Worm (Caenorhabditis elegans): ENCODE data around the gene semo-1.

semo-1 gene

DNA sequence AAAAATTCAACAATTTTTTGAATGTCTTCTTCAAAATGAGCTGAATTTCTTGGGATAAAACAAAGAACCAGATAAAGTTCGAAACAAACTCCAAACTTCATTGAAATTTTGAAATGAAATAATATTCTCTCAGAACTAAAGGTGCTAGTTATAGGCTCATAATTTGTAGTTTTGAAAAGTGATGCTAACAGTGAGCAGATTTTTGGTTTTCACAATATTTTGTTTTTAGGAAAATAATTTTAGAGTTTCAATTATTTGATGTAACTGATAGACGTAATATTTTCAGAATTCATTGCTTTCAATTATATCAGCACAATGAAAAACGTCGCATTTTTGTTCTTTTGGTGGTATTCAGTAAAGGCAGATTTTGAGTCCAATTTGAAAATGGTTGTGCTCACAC lies 31.1 kb upstream of the semo-1 start, which contains the start of the genes irld-56 and irld-55:
Gene irld-56, minus strand, starts transcription at position 101 of the 400 bp plus-strand sequence.
Gene irld-55, plus strand, starts transcription at position 316 of the 400 bp plus-strand sequence.
- TF ChIP-seq hmg-11 (tag; optimal IDR thresholded peaks at IDR 0.05) (no peak), R02D3.7 (tag; optimal IDR thresholded peaks at IDR 0.05) (no peak), lin-15B (tag; optimal IDR thresholded peaks at IDR 0.05) (no peak), nhr-11 (tag; optimal IDR thresholded peaks at IDR 0.05) (no peak), nhr-77 (tag; optimal IDR thresholded peaks at IDR 0.05) (no peak), nhr-25 (tag; optimal IDR thresholded peaks at IDR 0.05) (no peak), nhr-76 (tag; optimal IDR thresholded peaks at IDR 0.05) (no peak)

DNA sequence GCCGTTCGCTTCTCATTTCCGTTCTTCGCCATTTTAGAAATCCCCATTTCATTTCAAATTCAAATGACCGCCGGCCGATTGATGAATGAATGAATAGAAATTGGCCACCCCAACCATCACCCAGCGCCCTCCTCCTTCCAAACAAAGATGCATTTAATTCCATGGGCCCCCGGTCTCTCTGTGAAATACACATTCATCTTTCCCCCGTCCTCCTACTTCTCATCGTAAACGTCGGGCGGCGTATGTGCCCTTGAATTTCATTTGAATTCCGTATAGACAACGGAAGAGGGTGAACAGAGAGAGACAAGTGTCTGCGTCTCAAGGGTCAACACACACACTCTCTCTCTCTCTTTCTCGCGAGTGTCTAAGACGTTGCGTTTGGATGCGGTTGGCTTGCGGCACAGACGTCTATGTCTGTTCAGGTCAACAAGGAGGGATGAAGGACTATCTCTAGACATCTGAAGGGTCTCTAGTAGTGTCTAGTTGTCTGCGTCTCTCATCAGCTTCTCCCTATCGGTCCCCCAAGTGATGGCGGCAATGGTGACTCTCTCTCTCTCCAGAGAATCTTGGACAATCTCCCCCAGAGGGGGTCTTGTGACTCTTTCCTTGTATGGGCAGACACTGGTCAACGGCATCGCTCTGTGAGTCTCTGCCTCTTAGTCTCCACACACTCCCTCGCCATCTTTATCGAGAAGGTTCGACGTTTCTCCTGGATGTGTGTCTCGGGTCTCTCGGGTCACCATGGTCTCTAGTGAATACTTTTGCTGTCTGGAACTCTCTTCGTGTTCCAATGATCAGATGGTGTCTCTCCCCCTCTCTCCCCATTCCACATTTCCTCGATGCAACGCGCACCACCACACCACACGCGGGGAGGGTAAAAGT lies 18.1 kb upstream of the semo-1 start:
- TF ChIP-seq snpc-4 (tag; optimal IDR thresholded peaks at IDR 0.05) (peak; percentile 48), nhr-76 (tag; optimal IDR thresholded peaks at IDR 0.05) (no peak), ZK546.5 (tag; optimal IDR thresholded peaks at IDR 0.05) (peak; percentile 22), nhr-43 (tag; optimal IDR thresholded peaks at IDR 0.05; ENCODE audit: poor library complexity, severe bottlenecking) (peak; percentile 88), elt-2 (tag; optimal IDR thresholded peaks at IDR 0.05) (no peak), nhr-25 (tag; optimal IDR thresholded peaks at IDR 0.05) (peak; percentile 62), egl-27 (tag; optimal IDR thresholded peaks at IDR 0.05) (no peak), nfya-1 (tag; optimal IDR thresholded peaks at IDR 0.05; ENCODE audit: insufficient read depth) (peak; percentile 74), elt-1 (tag; optimal IDR thresholded peaks at IDR 0.05) (peak; percentile 67), nhr-11 (tag; optimal IDR thresholded peaks at IDR 0.05) (peak; percentile 60), lsy-12 (tag; optimal IDR thresholded peaks at IDR 0.05) (peak; percentile 58), nhr-77 (tag; optimal IDR thresholded peaks at IDR 0.05) (no peak), aly-2 (tag; optimal IDR thresholded peaks at IDR 0.05) (no peak), jun-1 (tag; optimal IDR thresholded peaks at IDR 0.05) (peak; percentile 87), fos-1 (tag; optimal IDR thresholded peaks at IDR 0.05) (peak; percentile 29), R02D3.7 (tag; optimal IDR thresholded peaks at IDR 0.05) (peak; percentile 49), ceh-82 (tag; optimal IDR thresholded peaks at IDR 0.05) (peak; percentile 11), skn-1 (tag; optimal IDR thresholded peaks at IDR 0.05) (peak; percentile 74), mdl-1 (tag; optimal IDR thresholded peaks at IDR 0.05) (peak; percentile 62), nhr-23 (tag; optimal IDR thresholded peaks at IDR 0.05) (peak; percentile 71), eor-1 (tag; optimal IDR thresholded peaks at IDR 0.05) (peak in 1 of 2 experiments; percentile 70), elt-3 (tag; optimal IDR thresholded peaks at IDR 0.05) (no peak), daf-12 (tag; optimal IDR thresholded peaks at IDR 0.05) (peak; percentile 63), mml-1 (tag; optimal IDR thresholded peaks at IDR 0.05) (no peak), nhr-28 (tag; optimal IDR thresholded peaks at IDR 0.05) (peak; percentile 64), nhr-12 (tag; optimal IDR thresholded peaks at IDR 0.05) (no peak), tbx-2 (tag; optimal IDR thresholded peaks at IDR 0.05) (peak; percentile 86), lin-15B (tag; optimal IDR thresholded peaks at IDR 0.05) (peak; percentile 88), egl-5 (tag; optimal IDR thresholded peaks at IDR 0.05) (peak; percentile 17), sea-2 (GFP tag; optimal IDR thresholded peaks at IDR 0.05) (no peak), nhr-237 (tag; optimal IDR thresholded peaks at IDR 0.05) (no peak), pha-4 (tag; optimal IDR thresholded peaks at IDR 0.05) (no peak), unc-62 (GFP tag; optimal IDR thresholded peaks at IDR 0.05) (peak; percentile 63), ama-1 (optimal IDR thresholded peaks at IDR 0.05) (no peak), fkh-10 (GFP tag; optimal IDR thresholded peaks at IDR 0.05) (peak; percentile 43), ztf-4 (tag; optimal IDR thresholded peaks at IDR 0.05) (peak; percentile 22), lin-39 (tag; optimal IDR thresholded peaks at IDR 0.05) (peak; percentile 72), hmg-11 (tag; optimal IDR thresholded peaks at IDR 0.05) (peak; percentile 43), ceh-16 (tag; optimal IDR thresholded peaks at IDR 0.05) (peak; percentile 36), ceh-9 (tag; optimal IDR thresholded peaks at IDR 0.05) (peak; percentile 58), ceh-28 (tag; optimal IDR thresholded peaks at IDR 0.05) (peak; percentile 35), nhr-67 (tag; optimal IDR thresholded peaks at IDR 0.05) (no peak), fkh-2 (tag; optimal IDR thresholded peaks at IDR 0.05) (peak; percentile 45), ztf-11 (tag; optimal IDR thresholded peaks at IDR 0.05) (no peak), zag-1 (tag; optimal IDR thresholded peaks at IDR 0.05) (peak; percentile 28), pqm-1 (tag; optimal IDR thresholded peaks at IDR 0.05) (peak; percentile 32), unc-39 (tag; optimal IDR thresholded peaks at IDR 0.05) (peak; percentile 2)

All from whole organism, L3 larva.